Fruit fly (Drosophila melanogaster) whole organism, embryonic: ENCODE measurements around the gene Ir7g.

ENCODE experiments used
- Aef1 ChIP-seq: fragments of 200-800 bp; sonication (Bioruptor generic); IDR thresholded peaks from 3 replicates; pipeline ENCODE4 v1.3.6; 2022; ENCODE audit warnings: missing biosample characterization, missing genetic modification characterization
- Antp ChIP-seq: fragments of 200-800 bp; sonication (Bioruptor generic); optimal IDR thresholded peaks from 3 replicates; lab custom pipeline; 2016; ENCODE audit warnings: missing biosample characterization, missing genetic modification characterization
- Atf3 ChIP-seq: fragments of 200-800 bp; sonication (Bioruptor generic); optimal IDR thresholded peaks from 3 replicates; lab custom pipeline; 2016; ENCODE audit warnings: missing biosample characterization, missing genetic modification characterization
- Blimp-1 ChIP-seq: fragments of 200-800 bp; sonication (Bioruptor generic); optimal IDR thresholded peaks from 3 replicates; lab custom pipeline; 2018; ENCODE audit warnings: missing biosample characterization, missing genetic modification characterization, mild to moderate bottlenecking, moderate library complexity, missing genetic modification reagents
- CG10209 ChIP-seq: fragments of 200-800 bp; sonication (Bioruptor generic); optimal IDR thresholded peaks from 3 replicates; lab custom pipeline; 2017; ENCODE audit warnings: missing biosample characterization, mild to moderate bottlenecking, missing genetic modification characterization, missing genetic modification reagents
- CG11504 ChIP-seq: fragments of 200-800 bp; sonication (Bioruptor generic); optimal IDR thresholded peaks from 3 replicates; lab custom pipeline; 2019; ENCODE audit warnings: missing biosample characterization, mild to moderate bottlenecking, missing genetic modification characterization, moderate library complexity
- CG13424 ChIP-seq: fragments of 200-800 bp; sonication (Bioruptor generic); optimal IDR thresholded peaks from 2 replicates; lab custom pipeline; 2019; ENCODE audit warnings: missing biosample characterization, mild to moderate bottlenecking, missing genetic modification characterization, moderate library complexity
- CG18011 ChIP-seq: fragments of 200-800 bp; sonication (Bioruptor generic); optimal IDR thresholded peaks from 2 replicates; lab custom pipeline; 2017; ENCODE audit warnings: missing biosample characterization, missing genetic modification characterization, mild to moderate bottlenecking, moderate library complexity, missing genotype
- CG2120 ChIP-seq: fragments of 200-800 bp; sonication (Bioruptor generic); optimal IDR thresholded peaks from 3 replicates; lab custom pipeline; 2016; ENCODE audit warnings: missing biosample characterization, missing genetic modification characterization
- CG2129 ChIP-seq: fragments of 200-800 bp; sonication (Bioruptor generic); IDR thresholded peaks from 2 replicates; pipeline ENCODE4 v1.3.6; 2022; ENCODE audit warnings: missing biosample characterization, missing genetic modification characterization; ENCODE audit not compliant: partially characterized antibody
- CG2199 ChIP-seq: fragments of 200-800 bp; sonication (Bioruptor generic); IDR thresholded peaks from 3 replicates; pipeline ENCODE4 v1.3.6; 2022; ENCODE audit warnings: missing biosample characterization, missing genetic modification characterization
- CG2202 ChIP-seq: fragments of 200-800 bp; sonication (Bioruptor generic); optimal IDR thresholded peaks from 2 replicates; lab custom pipeline; 2018; ENCODE audit warnings: missing biosample characterization, mild to moderate bottlenecking, missing genetic modification characterization
- CG4424 ChIP-seq: fragments of 200-800 bp; sonication (Bioruptor generic); optimal IDR thresholded peaks from 3 replicates; lab custom pipeline; 2016; ENCODE audit warnings: missing biosample characterization, missing genetic modification characterization
- CG5953 ChIP-seq: fragments of 200-800 bp; sonication (Bioruptor generic); IDR thresholded peaks from 2 replicates; pipeline ENCODE4 v1.3.6; 2022; ENCODE audit warnings: missing biosample characterization, missing genetic modification characterization
- CG6683 ChIP-seq: fragments of 200-800 bp; sonication (Bioruptor generic); optimal IDR thresholded peaks from 2 replicates; lab custom pipeline; 2017; ENCODE audit warnings: missing biosample characterization, mild to moderate bottlenecking, missing genetic modification characterization, missing genetic modification reagents
- CG6689 ChIP-seq: fragments of 200-800 bp; sonication (Bioruptor generic); IDR thresholded peaks from 2 replicates; pipeline ENCODE4 v1.3.6; 2022; ENCODE audit warnings: missing biosample characterization, missing genetic modification characterization
- CG7357 ChIP-seq: fragments of 200-800 bp; sonication (Bioruptor generic); IDR thresholded peaks from 3 replicates; pipeline ENCODE4 v1.3.6; 2022; ENCODE audit warnings: missing biosample characterization, missing genetic modification characterization
- CG7928 ChIP-seq: fragments of 200-800 bp; sonication (Bioruptor generic); optimal IDR thresholded peaks from 2 replicates; lab custom pipeline; 2017; ENCODE audit warnings: missing biosample characterization, mild to moderate bottlenecking, missing genetic modification characterization
- CG8478 ChIP-seq: fragments of >200 bp; optimal IDR thresholded peaks from 2 replicates; lab custom pipeline; 2018
- CG9797 ChIP-seq: fragments of 200-800 bp; sonication (Bioruptor generic); optimal IDR thresholded peaks from 3 replicates; lab custom pipeline; 2018; ENCODE audit warnings: missing biosample characterization, mild to moderate bottlenecking, missing genetic modification characterization
- CG9932 ChIP-seq: fragments of 200-800 bp; sonication (Bioruptor generic); IDR thresholded peaks from 2 replicates; pipeline ENCODE4 v1.3.6; 2022; ENCODE audit warnings: missing biosample characterization, missing genetic modification characterization
- CkIIα-i1 ChIP-seq: fragments of 200-800 bp; sonication (Bioruptor generic); IDR thresholded peaks from 2 replicates; pipeline ENCODE4 v1.3.6; 2022; ENCODE audit warnings: missing biosample characterization, missing genetic modification characterization
- Doc2 ChIP-seq: fragments of 200-800 bp; sonication (Bioruptor generic); IDR thresholded peaks from 2 replicates; pipeline ENCODE4 v1.3.6; 2022; ENCODE audit warnings: missing biosample characterization, missing genetic modification characterization
- HHEX ChIP-seq: fragments of 200-800 bp; sonication (Bioruptor generic); optimal IDR thresholded peaks from 3 replicates; lab custom pipeline; 2017; ENCODE audit warnings: missing biosample characterization, mild to moderate bottlenecking, missing genetic modification characterization, missing genetic modification reagents
- HLH4C ChIP-seq: fragments of 200-800 bp; sonication (Bioruptor generic); IDR thresholded peaks from 3 replicates; pipeline ENCODE4 v1.3.6; 2022; ENCODE audit warnings: missing biosample characterization, missing genetic modification characterization; ENCODE audit not compliant: partially characterized antibody
- Hmr ChIP-seq: fragments of 200-800 bp; sonication (Bioruptor generic); optimal IDR thresholded peaks from 3 replicates; lab custom pipeline; 2017; ENCODE audit warnings: mild to moderate bottlenecking, missing biosample characterization, missing genetic modification reagents, missing genetic modification characterization
- Hr3 ChIP-seq: fragments of 200-800 bp; sonication (Bioruptor generic); optimal IDR thresholded peaks from 3 replicates; lab custom pipeline; 2016; ENCODE audit warnings: missing biosample characterization, missing genetic modification characterization
- Myb ChIP-seq: fragments of 200-800 bp; sonication (Bioruptor generic); optimal IDR thresholded peaks from 2 replicates; lab custom pipeline; 2016; ENCODE audit warnings: missing biosample characterization, missing genetic modification characterization
- NC2β ChIP-seq: fragments of 200-800 bp; sonication (Bioruptor generic); optimal IDR thresholded peaks from 2 replicates; lab custom pipeline; 2016; ENCODE audit warnings: missing biosample characterization, missing genetic modification characterization
- NFAT ChIP-seq: fragments of 200-800 bp; sonication (Bioruptor generic); IDR thresholded peaks from 2 replicates; pipeline ENCODE4 v1.3.6; 2022; ENCODE audit warnings: missing biosample characterization, missing genetic modification characterization
- Scr ChIP-seq: fragments of 200-800 bp; sonication (Bioruptor generic); IDR thresholded peaks from 2 replicates; pipeline ENCODE4 v1.3.6; 2022; ENCODE audit warnings: missing biosample characterization, missing genetic modification characterization; ENCODE audit not compliant: partially characterized antibody
- Sry-δ ChIP-seq: fragments of 200-800 bp; sonication (Bioruptor generic); optimal IDR thresholded peaks from 2 replicates; lab custom pipeline; 2016; ENCODE audit warnings: missing biosample characterization, missing genetic modification characterization
- al ChIP-seq: fragments of 200-800 bp; sonication (Bioruptor generic); IDR thresholded peaks from 2 replicates; pipeline ENCODE4 v1.3.6; 2022; ENCODE audit warnings: missing biosample characterization, missing genetic modification characterization
- amos ChIP-seq: fragments of 200-800 bp; sonication (Bioruptor generic); IDR thresholded peaks from 2 replicates; pipeline ENCODE4 v1.3.6; 2022; ENCODE audit warnings: missing biosample characterization, missing genetic modification characterization; ENCODE audit not compliant: partially characterized antibody
- emc ChIP-seq: fragments of 200-800 bp; sonication (Bioruptor generic); optimal IDR thresholded peaks from 2 replicates; lab custom pipeline; 2016; ENCODE audit warnings: missing biosample characterization, missing genetic modification characterization
- exex ChIP-seq: fragments of 200-800 bp; sonication (Bioruptor generic); optimal IDR thresholded peaks from 4 replicates; lab custom pipeline; 2018; ENCODE audit warnings: missing biosample characterization, mild to moderate bottlenecking, missing genetic modification characterization, moderate library complexity
- ftz-f1 ChIP-seq: fragments of 200-800 bp; sonication (Bioruptor generic); optimal IDR thresholded peaks from 2 replicates; lab custom pipeline; 2016; ENCODE audit warnings: missing biosample characterization, missing genetic modification characterization
- fu2 ChIP-seq: fragments of 200-800 bp; sonication (Bioruptor generic); optimal IDR thresholded peaks from 2 replicates; lab custom pipeline; 2016; ENCODE audit warnings: missing biosample characterization, missing genetic modification characterization
- gem ChIP-seq: fragments of 200-800 bp; sonication (Bioruptor generic); optimal IDR thresholded peaks from 2 replicates; lab custom pipeline; 2019; ENCODE audit warnings: missing biosample characterization, mild to moderate bottlenecking, missing genetic modification characterization, moderate library complexity
- hbn ChIP-seq: fragments of 200-800 bp; sonication (Bioruptor generic); IDR thresholded peaks from 2 replicates; pipeline ENCODE4 v1.3.6; 2022; ENCODE audit warnings: missing biosample characterization, missing genetic modification characterization; ENCODE audit not compliant: partially characterized antibody
- hkb ChIP-seq, 2 experiments: fragments of 200-800 bp in 1 of 2; fragments of >200 bp in 1 of 2; sonication (Bioruptor generic) in 1 of 2; IDR thresholded peaks in 1 of 2; optimal IDR thresholded peaks in 1 of 2; 2 replicates each; pipeline versions ENCODE4 v1.3.6 to Lab custom; 2017 to 2022; ENCODE audit warnings: missing biosample characterization in 1 of 2, missing genetic modification characterization in 1 of 2
- jing ChIP-seq: fragments of 200-800 bp; sonication (Bioruptor generic); optimal IDR thresholded peaks from 2 replicates; lab custom pipeline; 2018; ENCODE audit warnings: missing biosample characterization, mild to moderate bottlenecking, missing genetic modification characterization
- nerfin-2 ChIP-seq: fragments of 200-800 bp; sonication (Bioruptor generic); IDR thresholded peaks from 2 replicates; pipeline ENCODE4 v1.3.6; 2022; ENCODE audit warnings: missing biosample characterization, missing genetic modification characterization; ENCODE audit not compliant: partially characterized antibody
- sisA ChIP-seq: fragments of 200-800 bp; sonication (Bioruptor generic); IDR thresholded peaks from 2 replicates; pipeline ENCODE4 v1.3.6; 2022; ENCODE audit warnings: missing biosample characterization, missing genetic modification characterization
- slp2 ChIP-seq: fragments of 200-800 bp; sonication (Bioruptor generic); optimal IDR thresholded peaks from 2 replicates; lab custom pipeline; 2016; ENCODE audit warnings: missing biosample characterization, missing genetic modification characterization
- toy ChIP-seq: fragments of 200-800 bp; sonication (Bioruptor generic); IDR thresholded peaks from 2 replicates; pipeline ENCODE4 v1.3.6; 2022; ENCODE audit warnings: missing biosample characterization, missing genetic modification characterization
- trem ChIP-seq: fragments of 200-800 bp; optimal IDR thresholded peaks from 3 replicates; lab custom pipeline; 2019; ENCODE audit warnings: missing biosample characterization, mild to moderate bottlenecking, missing genetic modification characterization, moderate library complexity
- vnd ChIP-seq: fragments of 200-800 bp; sonication (Bioruptor generic); IDR thresholded peaks from 3 replicates; pipeline ENCODE4 v1.3.6; 2022; ENCODE audit warnings: missing biosample characterization, missing genetic modification characterization; ENCODE audit not compliant: partially characterized antibody
- zfh2 ChIP-seq: fragments of 200-800 bp; sonication (Bioruptor generic); optimal IDR thresholded peaks from 2 replicates; lab custom pipeline; 2016; ENCODE audit warnings: missing biosample characterization, missing genetic modification characterization

The Ir7g gene

DNA sequence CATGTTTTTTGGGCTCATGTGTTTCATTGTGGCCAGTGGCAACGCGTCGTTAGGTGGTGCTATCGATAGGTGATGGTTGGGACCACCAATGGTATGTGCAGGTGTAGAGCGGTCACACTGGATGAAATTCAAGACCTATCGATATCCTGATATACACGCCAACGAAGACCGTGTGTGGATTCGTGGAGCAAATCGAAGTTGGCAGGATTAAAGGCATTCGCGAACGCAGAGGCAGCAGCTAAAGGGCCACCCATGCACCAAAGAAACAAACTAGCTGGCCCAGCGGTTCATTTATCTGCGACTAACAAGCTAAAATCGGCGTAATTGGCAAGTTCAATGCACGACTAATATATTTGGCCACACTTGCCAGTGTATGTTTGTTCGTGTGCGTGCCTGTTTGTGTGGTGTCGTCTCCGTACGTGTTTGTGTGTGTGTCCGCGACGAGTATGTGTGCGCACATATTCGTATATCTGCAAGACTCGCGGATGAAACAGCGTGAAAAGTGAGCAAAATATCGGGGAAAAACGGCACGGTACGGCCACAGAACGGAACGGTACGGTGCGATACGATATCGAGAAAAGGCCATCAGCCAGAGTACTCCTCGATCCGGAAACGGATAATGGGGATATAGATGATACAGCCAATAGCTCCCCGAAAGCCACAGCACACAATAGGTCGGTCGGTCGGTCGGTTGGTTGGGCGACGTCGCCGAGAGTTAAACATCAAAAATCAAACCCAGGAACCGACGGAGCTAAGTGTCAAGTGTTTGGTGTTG is 51.5 kb downstream of the Ir7g start, which contains the start of gene Ubr3 (continued):
- peak; percentile 3 for TF ChIP-seq slp2 (GFP tag; lab: Kevin White, UChicago)
- TF ChIP-seq Atf3 (GFP tag; lab: Kevin White, UChicago): no peak
- peak; percentile 20 for TF ChIP-seq CG2120 (GFP tag; lab: Kevin White, UChicago)
- peak; percentile 35 for TF ChIP-seq NC2β (GFP tag; lab: Kevin White, UChicago)
- peak; percentile 7 for TF ChIP-seq CG11504 (tag; lab: Kevin White, UChicago)
- no peak for TF ChIP-seq emc
- TF ChIP-seq Hmr (GFP tag; lab: Kevin White, UChicago): peak; percentile 51
- 0 out of 2 replicates have a peak, but pooled peaks have one; percentile 21 for TF ChIP-seq NFAT (GFP tag; lab: Robert Waterston, UW)
- no peak for TF ChIP-seq sisA (GFP tag; lab: Robert Waterston, UW)
- peak; percentile 89 for TF ChIP-seq CG7357 (GFP tag; lab: Robert Waterston, UW)
- no peak for TF ChIP-seq CG2202
- no peak for TF ChIP-seq hkb (optimal IDR thresholded peaks at IDR 0.05; lab: Kevin White, UChicago)
- TF ChIP-seq hkb (GFP tag; IDR thresholded peaks at IDR 0.05; lab: Robert Waterston, UW): no peak
- 0 out of 2 replicates have a peak, but pooled peaks have one; percentile 8 for TF ChIP-seq al (GFP tag; lab: Robert Waterston, UW)
- peak; percentile 26 for TF ChIP-seq Myb (GFP tag; lab: Kevin White, UChicago)
- no peak for TF ChIP-seq Antp (GFP tag; lab: Kevin White, UChicago)
- peak; percentile 82 for TF ChIP-seq Sry-δ (GFP tag; lab: Kevin White, UChicago)
- peak; percentile 7 for TF ChIP-seq exex (tag; lab: Kevin White, UChicago)
- TF ChIP-seq CG9797 (GFP tag; lab: Kevin White, UChicago): peak; percentile 82
- no peak for TF ChIP-seq CG2199 (GFP tag; lab: Robert Waterston, UW)
- no peak for TF ChIP-seq gem
- peak; percentile 7 for TF ChIP-seq ftz-f1
- TF ChIP-seq CG6683 (GFP tag; lab: Kevin White, UChicago): peak; percentile 29
- no peak for TF ChIP-seq Hr3 (GFP tag; lab: Kevin White, UChicago)
- TF ChIP-seq CG7928 (GFP tag; lab: Kevin White, UChicago): no peak
- TF ChIP-seq zfh2: peak; percentile 22
- peak; percentile 73 for TF ChIP-seq vnd
- no peak for TF ChIP-seq Blimp-1 (GFP tag; lab: Kevin White, UChicago)
- TF ChIP-seq Scr: peak; percentile 78
- no peak for TF ChIP-seq Aef1
- TF ChIP-seq HLH4C: peak; percentile 81
- peak; percentile 44 for TF ChIP-seq CG9932 (GFP tag; lab: Robert Waterston, UW)
- no peak for TF ChIP-seq fu2 (GFP tag; lab: Kevin White, UChicago)
- peak; percentile 0 for TF ChIP-seq HHEX (GFP tag; lab: Kevin White, UChicago)
- TF ChIP-seq CG8478 (lab: Kevin White, UChicago): peak; percentile 95
- TF ChIP-seq CG5953 (GFP tag; lab: Robert Waterston, UW): no peak
- no peak for TF ChIP-seq toy
- TF ChIP-seq CG2129 (GFP tag; lab: Robert Waterston, UW): 0 out of 2 replicates have a peak, but pooled peaks have one; percentile 30
- TF ChIP-seq CG6689: no peak
- peak; percentile 66 for TF ChIP-seq nerfin-2 (GFP tag; lab: Robert Waterston, UW)
- no peak for TF ChIP-seq CG10209 (GFP tag; lab: Kevin White, UChicago)
- TF ChIP-seq CG18011 (GFP tag; lab: Kevin White, UChicago): no peak
- TF ChIP-seq amos (GFP tag; lab: Robert Waterston, UW): peak; percentile 84
- TF ChIP-seq jing (GFP tag; lab: Kevin White, UChicago): no peak
- no peak for TF ChIP-seq CG4424 (GFP tag; lab: Kevin White, UChicago)
- TF ChIP-seq hbn (GFP tag; lab: Robert Waterston, UW): peak; percentile 42; the same call in 1 of the 2 replicates
- TF ChIP-seq Doc2 (GFP tag; lab: Robert Waterston, UW): no peak
- TF ChIP-seq CG13424 (tag; lab: Kevin White, UChicago): no peak
- TF ChIP-seq CkIIα-i1: no peak
- peak; percentile 56 for TF ChIP-seq trem (tag; lab: Kevin White, UChicago)
